Worm (Caenorhabditis elegans) whole organism, L1 larva: Measurements from ENCODE around the gene sre-43.

Experiments used
- alr-1 ChIP-seq: fragments of 200-800 bp; sonication (Bioruptor generic); optimal IDR thresholded peaks from 2 replicates; lab custom pipeline; 2018; ENCODE audit warnings: borderline replicate concordance, mild to moderate bottlenecking, missing genetic modification characterization, missing compliant biosample characterization
- aly-2 ChIP-seq: fragments of 150-350 bp; optimal IDR thresholded peaks from 2 replicates; lab custom pipeline; 2014; ENCODE audit warnings: missing biosample characterization, missing genetic modification characterization
- ama-1 ChIP-seq: fragments of 150-350 bp; optimal IDR thresholded peaks from 2 replicates; lab custom pipeline; 2014
- blmp-1 ChIP-seq: fragments of 150-350 bp; optimal IDR thresholded peaks from 2 replicates; lab custom pipeline; 2014; ENCODE audit warnings: missing biosample characterization, missing genetic modification characterization
- ceh-8 ChIP-seq: fragments of 200-800 bp; sonication (Bioruptor generic); optimal IDR thresholded peaks from 2 replicates; lab custom pipeline; 2018; ENCODE audit warnings: mild to moderate bottlenecking, missing genetic modification characterization, moderate library complexity, missing compliant biosample characterization
- ceh-88 ChIP-seq: fragments of 200-800 bp; sonication (Bioruptor generic); IDR thresholded peaks from 2 replicates; pipeline ENCODE4 v1.3.6; 2022; ENCODE audit warnings: missing genetic modification characterization, missing compliant biosample characterization
- efl-1 ChIP-seq, 4 experiments: fragments of 150-350 bp; optimal IDR thresholded peaks in 3 of 4; peaks in 1 of 4; 1 replicate in 1 of 4; 2 replicates in 3 of 4; lab custom pipeline; 2014; ENCODE audit warnings: missing biosample characterization in 2 of 4, missing genetic modification characterization in 2 of 4, missing genetic modification reagents in 2 of 4
- egl-13 ChIP-seq: sonication (generic microtip); optimal IDR thresholded peaks from 2 replicates; lab custom pipeline; 2016; ENCODE audit warnings: missing genotype, missing genetic modification reagents, missing genetic modification characterization, missing compliant biosample characterization
- egl-27 ChIP-seq, 2 experiments: fragments of 150-350 bp in 1 of 2; sonication (generic microtip); optimal IDR thresholded peaks; 3 replicates each; lab custom pipeline; 2017 to 2018; ENCODE audit warnings: missing biosample characterization in 2 of 2, missing genetic modification characterization in 2 of 2, missing genetic modification reagents in 2 of 2
- elt-2 ChIP-seq: sonication (generic microtip); optimal IDR thresholded peaks from 2 replicates; lab custom pipeline; 2016; ENCODE audit warnings: missing genetic modification characterization, mild to moderate bottlenecking, inconsistent platforms, missing compliant biosample characterization, missing genetic modification reagents
- elt-3 ChIP-seq, 6 experiments: fragments of 150-350 bp in 1 of 6; sonication (generic microtip); optimal IDR thresholded peaks; 2 replicates each; lab custom pipeline; 2017 to 2018; ENCODE audit warnings: missing biosample characterization in 6 of 6, missing genetic modification characterization in 6 of 6, inconsistent platforms in 1 of 6
- fkh-10 ChIP-seq: sonication (generic microtip); optimal IDR thresholded peaks from 2 replicates; lab custom pipeline; 2017; ENCODE audit warnings: missing biosample characterization, missing genetic modification reagents, missing genetic modification characterization
- fkh-4 ChIP-seq: sonication (generic microtip); optimal IDR thresholded peaks from 2 replicates; lab custom pipeline; 2016; ENCODE audit warnings: missing compliant biosample characterization, missing genetic modification characterization, borderline replicate concordance
- grh-1 ChIP-seq: fragments of 200-800 bp; sonication (Bioruptor generic); IDR thresholded peaks from 2 replicates; pipeline ENCODE4 v1.3.6; 2022; ENCODE audit warnings: missing genetic modification reagents, missing genetic modification characterization, missing compliant biosample characterization
- hlh-4 ChIP-seq: sonication (generic microtip); optimal IDR thresholded peaks from 2 replicates; lab custom pipeline; 2016; ENCODE audit warnings: mild to moderate bottlenecking, missing genetic modification characterization, missing compliant biosample characterization
- irx-1 ChIP-seq: sonication (generic microtip); optimal IDR thresholded peaks from 2 replicates; lab custom pipeline; 2016; ENCODE audit warnings: missing genetic modification characterization, missing compliant biosample characterization
- lin-13 ChIP-seq: fragments of 150-350 bp; optimal IDR thresholded peaks from 2 replicates; lab custom pipeline; 2014; ENCODE audit warnings: missing biosample characterization, missing genetic modification reagents, missing genetic modification characterization
- lin-14 ChIP-seq: fragments of 200-800 bp; sonication (Bioruptor generic); optimal IDR thresholded peaks from 2 replicates; lab custom pipeline; 2018; ENCODE audit warnings: mild to moderate bottlenecking, missing genetic modification characterization, moderate library complexity, missing compliant biosample characterization
- lir-3 ChIP-seq: sonication (generic microtip); optimal IDR thresholded peaks from 2 replicates; lab custom pipeline; 2016; ENCODE audit warnings: mild to moderate bottlenecking, missing genetic modification characterization, moderate library complexity, missing compliant biosample characterization; ENCODE audit not compliant: poor library complexity
- mab-9 ChIP-seq: fragments of 200-800 bp; sonication (Bioruptor generic); IDR thresholded peaks from 2 replicates; pipeline ENCODE4 v1.3.6; 2022; ENCODE audit warnings: missing genetic modification reagents, missing genetic modification characterization, missing compliant biosample characterization
- mdl-1 ChIP-seq, 2 experiments: fragments of 150-350 bp; optimal IDR thresholded peaks; 2 replicates each; lab custom pipeline; 2014 to 2017; ENCODE audit warnings: missing biosample characterization in 2 of 2, missing genetic modification characterization in 2 of 2, inconsistent platforms in 1 of 2
- mef-2 ChIP-seq: fragments of 150-350 bp; optimal IDR thresholded peaks from 2 replicates; lab custom pipeline; 2014; ENCODE audit warnings: missing biosample characterization, missing genetic modification characterization
- nhr-11 ChIP-seq: fragments of 150-350 bp; optimal IDR thresholded peaks from 2 replicates; lab custom pipeline; 2014; ENCODE audit warnings: missing biosample characterization, missing genetic modification characterization
- nhr-12 ChIP-seq: sonication (generic microtip); optimal IDR thresholded peaks from 2 replicates; lab custom pipeline; 2017; ENCODE audit warnings: missing biosample characterization, missing genetic modification characterization
- nhr-47 ChIP-seq: sonication (generic microtip); optimal IDR thresholded peaks from 2 replicates; lab custom pipeline; 2016; ENCODE audit warnings: mild to moderate bottlenecking, missing genetic modification characterization, moderate library complexity, missing compliant biosample characterization
- nhr-71 ChIP-seq: sonication (generic microtip); optimal IDR thresholded peaks from 2 replicates; lab custom pipeline; 2016; ENCODE audit warnings: mild to moderate bottlenecking, missing genetic modification characterization, moderate library complexity, missing compliant biosample characterization
- nhr-76 ChIP-seq: sonication (generic microtip); optimal IDR thresholded peaks from 2 replicates; lab custom pipeline; 2017; ENCODE audit warnings: missing biosample characterization, missing genetic modification characterization
- nhr-84 ChIP-seq: sonication (generic microtip); optimal IDR thresholded peaks from 2 replicates; lab custom pipeline; 2017; ENCODE audit warnings: missing biosample characterization, missing genetic modification characterization
- nhr-85 ChIP-seq: sonication (generic microtip); peaks from one replicate; lab custom pipeline; 2016; ENCODE audit warnings: missing genetic modification characterization, inconsistent platforms, missing compliant biosample characterization
- skn-1 ChIP-seq: fragments of 150-350 bp; optimal IDR thresholded peaks from 2 replicates; lab custom pipeline; 2014; ENCODE audit warnings: missing biosample characterization, missing genetic modification characterization
- snpc-4 ChIP-seq: fragments of 150-350 bp; optimal IDR thresholded peaks from 2 replicates; lab custom pipeline; 2014; ENCODE audit warnings: missing biosample characterization, missing genetic modification characterization
- snu-23 ChIP-seq: sonication (generic microtip); optimal IDR thresholded peaks from 2 replicates; lab custom pipeline; 2016; ENCODE audit warnings: missing genetic modification characterization, missing compliant biosample characterization
- sox-4 ChIP-seq: sonication (generic microtip); optimal IDR thresholded peaks from 2 replicates; lab custom pipeline; 2016; ENCODE audit warnings: missing genetic modification characterization, missing compliant biosample characterization
- sup-37 ChIP-seq: fragments of 200-800 bp; sonication (Bioruptor generic); optimal IDR thresholded peaks from 2 replicates; lab custom pipeline; 2018; ENCODE audit warnings: mild to moderate bottlenecking, missing genetic modification characterization, missing compliant biosample characterization
- unc-130 ChIP-seq: fragments of 150-350 bp; optimal IDR thresholded peaks from 2 replicates; lab custom pipeline; 2017; ENCODE audit warnings: missing biosample characterization, missing genetic modification characterization, inconsistent platforms
- unc-30 ChIP-seq: sonication (generic microtip); optimal IDR thresholded peaks from 2 replicates; lab custom pipeline; 2017; ENCODE audit warnings: missing biosample characterization, missing genetic modification characterization
- unc-86 ChIP-seq: sonication (generic microtip); optimal IDR thresholded peaks from 2 replicates; lab custom pipeline; 2016; ENCODE audit warnings: missing genetic modification characterization, missing compliant biosample characterization
- unc-98 ChIP-seq: fragments of 200-800 bp; sonication (Bioruptor generic); IDR thresholded peaks from 2 replicates; pipeline ENCODE4 v1.3.6; 2022; ENCODE audit warnings: missing genetic modification characterization, missing compliant biosample characterization
- vab-15 ChIP-seq: sonication (generic microtip); optimal IDR thresholded peaks from 2 replicates; lab custom pipeline; 2017; ENCODE audit warnings: missing genotype, mild to moderate bottlenecking, missing genetic modification characterization, missing compliant biosample characterization
- ztf-4 ChIP-seq: fragments of 150-350 bp; optimal IDR thresholded peaks from 2 replicates; lab custom pipeline; 2014; ENCODE audit warnings: missing biosample characterization, missing genetic modification characterization

The sre-43 gene

DNA sequence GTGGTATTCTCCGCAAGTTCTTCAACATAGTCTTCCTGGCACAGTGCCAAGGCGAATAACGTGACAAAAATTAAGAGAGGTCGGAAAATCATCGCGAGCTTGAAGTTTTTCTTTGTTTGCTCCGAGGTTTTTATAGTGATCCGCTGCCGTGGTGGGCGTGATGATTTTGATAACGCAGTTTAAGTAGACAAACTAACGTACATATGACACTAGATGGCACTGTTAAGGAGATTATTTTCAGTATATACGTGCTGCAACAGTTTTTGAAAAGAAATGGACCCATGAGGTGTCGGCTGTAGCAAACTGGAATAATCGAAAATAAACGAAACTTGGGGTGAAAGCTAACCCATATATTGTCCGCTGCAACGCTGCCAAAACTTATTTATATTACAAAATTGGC, 33.3 kb upstream of the sre-43 start, which contains the start of gene F01D5.5:
F01D5.5 (minus strand) TSS at position 101 of the 400 bp plus-strand sequence.
- TF ChIP-seq elt-2 (tag; lab: Kevin White, UChicago): peak; percentile 55
- TF ChIP-seq sox-4: no peak

DNA sequence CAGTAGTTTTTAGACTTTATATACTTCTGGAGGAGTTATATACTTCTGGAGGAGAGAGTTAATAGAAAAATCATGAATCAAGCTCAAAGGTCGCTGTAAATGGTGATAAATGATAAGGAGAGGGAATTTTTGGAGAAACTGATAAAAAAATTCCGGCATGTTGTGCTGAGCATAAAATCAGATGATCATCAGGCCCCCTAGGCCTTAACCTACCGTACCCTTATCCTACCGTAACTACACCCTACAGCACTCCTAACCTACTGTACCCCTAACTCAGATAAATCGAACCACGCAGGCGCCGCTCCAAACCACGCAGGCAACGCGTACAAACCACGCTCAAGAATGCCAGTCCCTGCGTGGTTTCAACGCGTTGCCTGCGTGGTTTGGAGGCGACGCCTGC, 31.2 kb upstream of the sre-43 start, which contains the start of gene F01D5.3:
F01D5.3 (minus strand) TSS at position 101 of the 400 bp plus-strand sequence.
- TF ChIP-seq elt-2 (tag; lab: Kevin White, UChicago): peak; percentile 21
- TF ChIP-seq, all 84 proteins: peak for 1; not testable (repeated sequence) for 83

DNA sequence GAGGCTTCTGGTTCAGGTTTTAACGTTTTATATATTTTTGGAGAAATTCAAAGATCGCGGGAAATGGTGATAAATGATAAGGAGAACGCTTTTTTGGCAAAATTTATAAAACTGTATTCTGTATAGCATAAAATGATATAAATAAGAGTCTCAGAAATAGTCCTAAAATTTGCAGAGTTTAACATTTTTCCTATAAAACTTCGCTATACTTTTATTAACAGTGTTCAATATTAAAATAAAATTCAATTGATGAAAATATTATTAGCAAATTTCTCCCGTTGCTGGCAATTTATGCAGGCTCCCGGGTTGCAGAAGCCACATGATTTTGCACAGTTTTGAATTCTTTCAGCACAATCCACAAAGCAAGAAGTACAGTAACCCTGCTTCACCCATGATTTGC, 30.1 kb upstream of the sre-43 start, which contains the start of gene F01D5.2:
F01D5.2 (minus strand) TSS at position 101 of the 400 bp plus-strand sequence.
- TF ChIP-seq ceh-88 (GFP tag; lab: Robert Waterston, UW): no peak
- no peak for TF ChIP-seq snpc-4 (tag; lab: Kevin White, UChicago)
- TF ChIP-seq ceh-8: no peak
- no peak for TF ChIP-seq skn-1
- no peak for TF ChIP-seq irx-1 (tag; lab: Kevin White, UChicago)
- no peak for TF ChIP-seq sup-37 (GFP tag; lab: Kevin White, UChicago)
- TF ChIP-seq nhr-71 (tag; lab: Kevin White, UChicago): no peak
- no peak for TF ChIP-seq unc-86 (tag; lab: Kevin White, UChicago)
- TF ChIP-seq lin-13 (GFP tag; lab: Kevin White, UChicago): no peak
- TF ChIP-seq ztf-4 (tag; lab: Kevin White, UChicago): no peak
- no peak for TF ChIP-seq nhr-47 (tag; lab: Kevin White, UChicago)
- no peak for TF ChIP-seq aly-2
- TF ChIP-seq blmp-1 (tag; lab: Kevin White, UChicago): no peak
- TF ChIP-seq mab-9 (GFP tag; lab: Robert Waterston, UW): no peak
- TF ChIP-seq efl-1 (optimal IDR thresholded peaks at IDR 0.05; lab: Kevin White, UChicago): no peak
- TF ChIP-seq efl-1 (GFP tag; optimal IDR thresholded peaks at IDR 0.05 in 1 of 2; lab: Kevin White, UChicago): no peak
- no peak for TF ChIP-seq fkh-4
- TF ChIP-seq snu-23: no peak

DNA sequence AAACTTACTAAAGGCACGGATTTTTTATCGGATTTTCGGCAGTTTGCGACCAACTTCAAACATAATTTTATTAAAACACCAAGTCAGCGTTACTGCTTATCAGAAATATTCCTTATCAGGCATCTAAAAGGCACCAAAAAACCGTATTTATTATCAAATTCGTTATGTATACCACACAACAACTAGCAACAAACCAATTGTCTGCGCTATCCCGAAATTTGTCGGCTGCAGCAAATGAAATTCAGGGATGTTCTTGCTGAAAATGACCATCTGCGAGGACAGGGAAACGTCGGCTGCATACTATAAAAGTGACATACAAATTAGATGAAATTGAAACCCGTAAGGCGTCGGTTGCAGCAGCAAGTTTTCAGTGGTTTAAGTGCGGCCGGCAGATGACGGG, 29.1 kb upstream of the sre-43 start:
- TF ChIP-seq fkh-10 (GFP tag; lab: Kevin White, UChicago) (no peak), ama-1 (lab: Kevin White, UChicago) (no peak), nhr-85 (no peak), hlh-4 (tag; lab: Kevin White, UChicago) (no peak), unc-98 (GFP tag; lab: Robert Waterston, UW) (no peak), mdl-1 (tag; optimal IDR thresholded peaks at IDR 0.05; lab: Kevin White, UChicago) (no peak), irx-1 (tag; lab: Kevin White, UChicago) (no peak), egl-27 (tag; optimal IDR thresholded peaks at IDR 0.05; lab: Kevin White, UChicago) (no peak), elt-3 (tag; optimal IDR thresholded peaks at IDR 0.05; lab: Kevin White, UChicago) (no peak), lir-3 (tag; lab: Kevin White, UChicago) (no peak), grh-1 (no peak), nhr-76 (tag; lab: Kevin White, UChicago) (no peak), aly-2 (no peak), fkh-4 (no peak), alr-1 (tag; lab: Kevin White, UChicago) (no peak)

DNA sequence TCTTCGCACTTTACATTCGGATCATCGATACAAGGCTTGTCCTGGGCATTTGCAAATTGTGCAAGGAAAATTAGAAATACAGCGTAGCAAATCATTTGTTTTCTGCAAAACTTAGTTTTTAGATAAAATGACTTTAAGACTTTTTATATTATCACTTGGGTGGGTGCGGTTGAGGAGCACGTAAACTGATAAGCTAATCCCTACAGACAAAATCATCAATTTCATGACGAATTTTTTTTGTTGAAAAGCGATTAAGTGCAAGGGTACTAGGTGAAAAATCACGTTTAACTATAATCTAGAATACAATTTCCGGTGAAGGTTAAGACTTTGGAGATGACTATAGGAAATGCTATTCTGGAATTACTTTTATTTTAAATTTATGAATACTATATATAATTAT, 28.6 kb upstream of the sre-43 start, which contains the start of gene F01D5.1:
F01D5.1 (minus strand) TSS at position 105 of the 400 bp plus-strand sequence.
- TF ChIP-seq elt-2 (tag; lab: Kevin White, UChicago): peak; percentile 84
- no peak for TF ChIP-seq mef-2 (tag; lab: Kevin White, UChicago)

DNA sequence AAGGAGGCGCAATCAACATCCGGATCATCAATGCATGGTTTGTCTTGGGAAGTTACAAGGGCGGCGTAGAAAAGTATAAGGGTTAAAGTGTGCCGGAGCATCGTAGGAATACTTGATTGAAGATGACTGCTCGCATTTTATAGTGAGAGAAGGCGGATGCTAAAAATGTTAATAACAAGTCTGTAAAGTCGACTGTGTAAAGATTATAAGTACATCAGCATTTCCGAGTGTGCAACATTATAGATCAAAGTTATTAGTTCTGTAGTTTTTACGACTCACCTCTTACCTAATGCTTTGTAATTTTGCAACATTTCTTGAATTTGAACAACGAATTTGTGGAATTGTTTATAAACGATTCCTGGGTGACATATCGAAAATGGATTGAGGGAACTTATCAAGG, 26.1 kb upstream of the sre-43 start, which contains the start of gene Y39G8B.7:
Y39G8B.7 (minus strand) TSS at position 101 of the 400 bp plus-strand sequence.
- TF ChIP-seq fkh-4 (no peak), nhr-11 (tag; lab: Kevin White, UChicago) (no peak), vab-15 (tag; lab: Kevin White, UChicago) (no peak), unc-130 (no peak), lin-14 (GFP tag; lab: Kevin White, UChicago) (no peak), lin-13 (GFP tag; lab: Kevin White, UChicago) (no peak), unc-30 (tag; lab: Kevin White, UChicago) (no peak), egl-27 (tag; optimal IDR thresholded peaks at IDR 0.05; lab: Kevin White, UChicago) (no peak), nhr-84 (tag; lab: Kevin White, UChicago) (no peak), nhr-12 (tag; lab: Kevin White, UChicago) (no peak), egl-13 (tag; lab: Kevin White, UChicago) (no peak), mdl-1 (tag; optimal IDR thresholded peaks at IDR 0.05; lab: Kevin White, UChicago) (no peak)
